Fruit fly (Drosophila melanogaster) whole organism, prepupa: ENCODE measurements around the gene Dr.

Experiments used
- CG10669 ChIP-seq: fragments of 200-800 bp; sonication (Bioruptor generic); optimal IDR thresholded peaks from 3 replicates; lab custom pipeline; 2018; ENCODE audit warnings: missing biosample characterization, mild to moderate bottlenecking, missing genetic modification characterization, moderate library complexity
- CG11762 ChIP-seq: fragments of 200-800 bp; sonication (Bioruptor generic); optimal IDR thresholded peaks from 3 replicates; lab custom pipeline; 2016; ENCODE audit warnings: missing biosample characterization, missing genetic modification characterization; ENCODE audit not compliant: insufficient read depth
- CG15336 ChIP-seq: fragments of 200-800 bp; sonication (Bioruptor generic); IDR thresholded peaks from 2 replicates; pipeline ENCODE4 v1.3.6; 2022; ENCODE audit warnings: missing biosample characterization, missing genetic modification characterization
- CG1621 ChIP-seq: fragments of 200-800 bp; sonication (Bioruptor generic); optimal IDR thresholded peaks from 3 replicates; lab custom pipeline; 2018; ENCODE audit warnings: missing biosample characterization, mild to moderate bottlenecking, missing genetic modification characterization
- CG16779 ChIP-seq: fragments of 200-800 bp; sonication (Bioruptor generic); optimal IDR thresholded peaks from 3 replicates; lab custom pipeline; 2017; ENCODE audit warnings: missing biosample characterization, mild to moderate bottlenecking, missing genetic modification characterization
- CG31627 ChIP-seq: fragments of 200-800 bp; sonication (Bioruptor generic); optimal IDR thresholded peaks from 3 replicates; lab custom pipeline; 2016; ENCODE audit warnings: missing biosample characterization, missing genetic modification characterization
- CG34406 ChIP-seq: fragments of 200-800 bp; sonication (Bioruptor generic); optimal IDR thresholded peaks from 3 replicates; lab custom pipeline; 2016; ENCODE audit warnings: missing biosample characterization, missing genetic modification characterization
- CG4318 ChIP-seq: fragments of 200-800 bp; sonication (Bioruptor generic); optimal IDR thresholded peaks from 3 replicates; lab custom pipeline; 2017; ENCODE audit warnings: missing biosample characterization, mild to moderate bottlenecking, missing genetic modification characterization
- CG6163 ChIP-seq: fragments of 200-800 bp; sonication (Bioruptor generic); IDR thresholded peaks from 3 replicates; pipeline ENCODE4 v1.3.6; 2022; ENCODE audit warnings: missing biosample characterization, missing genetic modification characterization
- CG6792 ChIP-seq: fragments of 200-800 bp; sonication (Bioruptor generic); optimal IDR thresholded peaks from 3 replicates; lab custom pipeline; 2016; ENCODE audit warnings: missing biosample characterization, missing genetic modification characterization
- CG6808 ChIP-seq: fragments of 200-800 bp; sonication (Bioruptor generic); optimal IDR thresholded peaks from 3 replicates; lab custom pipeline; 2017; ENCODE audit warnings: missing biosample characterization, missing genetic modification characterization, mild to moderate bottlenecking, moderate library complexity, missing genetic modification reagents
- CG7368 ChIP-seq: fragments of 200-800 bp; sonication (Bioruptor generic); optimal IDR thresholded peaks from 3 replicates; lab custom pipeline; 2016; ENCODE audit warnings: missing biosample characterization, missing genetic modification characterization
- CG8119 ChIP-seq: fragments of 200-800 bp; sonication (Bioruptor generic); IDR thresholded peaks from 3 replicates; pipeline ENCODE4 v1.3.6; 2022; ENCODE audit warnings: missing biosample characterization, missing genetic modification characterization
- CG8319 ChIP-seq: fragments of 200-800 bp; sonication (Bioruptor generic); optimal IDR thresholded peaks from 3 replicates; lab custom pipeline; 2016; ENCODE audit warnings: missing biosample characterization, missing genetic modification characterization
- CG9139 ChIP-seq: fragments of 200-800 bp; sonication (Bioruptor generic); optimal IDR thresholded peaks from 3 replicates; lab custom pipeline; 2017; ENCODE audit warnings: missing biosample characterization, mild to moderate bottlenecking, missing genetic modification characterization
- Eip78C ChIP-seq: fragments of 200-800 bp; sonication (Bioruptor generic); peaks from one replicate; lab custom pipeline; 2016; ENCODE audit warnings: missing biosample characterization, missing genetic modification characterization
- Eip93F ChIP-seq: fragments of 200-800 bp; sonication (Bioruptor generic); optimal IDR thresholded peaks from 2 replicates; lab custom pipeline; 2016; ENCODE audit warnings: missing biosample characterization, mild to moderate bottlenecking, missing genetic modification characterization
- Ets21C ChIP-seq: fragments of 200-800 bp; sonication (Bioruptor generic); optimal IDR thresholded peaks from 3 replicates; lab custom pipeline; 2016; ENCODE audit warnings: missing biosample characterization, missing genetic modification characterization
- Ets96B ChIP-seq: fragments of 200-800 bp; optimal IDR thresholded peaks from 2 replicates; lab custom pipeline; 2019; ENCODE audit warnings: missing biosample characterization, mild to moderate bottlenecking, missing genetic modification characterization, moderate library complexity
- Hr38 ChIP-seq: sonication (Bioruptor generic); optimal IDR thresholded peaks from 2 replicates; lab custom pipeline; 2016; ENCODE audit warnings: missing biosample characterization, missing genetic modification characterization
- Hr39 ChIP-seq: fragments of 200-800 bp; sonication (Bioruptor generic); optimal IDR thresholded peaks from 2 replicates; lab custom pipeline; 2016; ENCODE audit warnings: missing biosample characterization, missing genetic modification characterization
- Hr4 ChIP-seq: fragments of 200-800 bp; sonication (Bioruptor generic); optimal IDR thresholded peaks from 3 replicates; lab custom pipeline; 2016; ENCODE audit warnings: missing biosample characterization, missing genetic modification characterization
- Met ChIP-seq: fragments of 200-800 bp; sonication (Bioruptor generic); optimal IDR thresholded peaks from 3 replicates; lab custom pipeline; 2016; ENCODE audit warnings: missing biosample characterization, missing genetic modification characterization
- Smox ChIP-seq: fragments of 200-800 bp; sonication (Bioruptor generic); optimal IDR thresholded peaks from 3 replicates; lab custom pipeline; 2016; ENCODE audit warnings: missing biosample characterization, missing genetic modification characterization
- Sox102F ChIP-seq: fragments of 200-800 bp; sonication (Bioruptor generic); optimal IDR thresholded peaks from 2 replicates; lab custom pipeline; 2016; ENCODE audit warnings: missing biosample characterization, mild to moderate bottlenecking, missing genetic modification characterization
- Sox15 ChIP-seq: fragments of 200-800 bp; sonication (Bioruptor generic); optimal IDR thresholded peaks from 3 replicates; lab custom pipeline; 2016; ENCODE audit warnings: missing biosample characterization, missing genetic modification characterization
- cyc ChIP-seq: fragments of 200-800 bp; sonication (Bioruptor generic); optimal IDR thresholded peaks from 3 replicates; lab custom pipeline; 2016; ENCODE audit warnings: missing biosample characterization, missing genetic modification characterization
- dac ChIP-seq: fragments of 200-800 bp; sonication (Bioruptor generic); optimal IDR thresholded peaks from 2 replicates; lab custom pipeline; 2017; ENCODE audit warnings: missing biosample characterization, mild to moderate bottlenecking, missing genetic modification characterization
- dsx ChIP-seq: fragments of 200-800 bp; optimal IDR thresholded peaks from 3 replicates; lab custom pipeline; 2019; ENCODE audit warnings: missing biosample characterization, mild to moderate bottlenecking, missing genetic modification characterization, moderate library complexity; ENCODE audit not compliant: poor library complexity, severe bottlenecking
- eg ChIP-seq: fragments of 200-800 bp; sonication (Bioruptor generic); IDR thresholded peaks from 3 replicates; pipeline ENCODE4 v1.3.6; 2022; ENCODE audit warnings: missing biosample characterization, missing genetic modification characterization
- esn ChIP-seq: fragments of 200-800 bp; sonication (Bioruptor generic); optimal IDR thresholded peaks from 2 replicates; lab custom pipeline; 2016; ENCODE audit warnings: missing biosample characterization, mild to moderate bottlenecking, missing genetic modification characterization, moderate library complexity
- fd59A ChIP-seq: fragments of 200-800 bp; sonication (Bioruptor generic); optimal IDR thresholded peaks from 2 replicates; lab custom pipeline; 2017; ENCODE audit warnings: missing biosample characterization, mild to moderate bottlenecking, missing genetic modification characterization, missing genetic modification reagents
- fd85E ChIP-seq: fragments of 200-800 bp; sonication (Bioruptor generic); optimal IDR thresholded peaks from 3 replicates; lab custom pipeline; 2016; ENCODE audit warnings: missing biosample characterization, missing genetic modification characterization
- fkh ChIP-seq: fragments of 200-800 bp; sonication (Bioruptor generic); optimal IDR thresholded peaks from 3 replicates; lab custom pipeline; 2017; ENCODE audit warnings: missing biosample characterization, mild to moderate bottlenecking, missing genetic modification characterization, moderate library complexity
- lz ChIP-seq: fragments of 200-800 bp; sonication (Bioruptor generic); optimal IDR thresholded peaks from 3 replicates; lab custom pipeline; 2016; ENCODE audit warnings: missing biosample characterization, missing genetic modification characterization
- net ChIP-seq: fragments of 200-800 bp; sonication (Bioruptor generic); optimal IDR thresholded peaks from 3 replicates; lab custom pipeline; 2016; ENCODE audit warnings: missing biosample characterization, missing genetic modification characterization
- salr ChIP-seq, 2 experiments: fragments of 200-800 bp; sonication (Bioruptor generic); optimal IDR thresholded peaks; 3 replicates each; lab custom pipeline; 2016 to 2018; ENCODE audit warnings: missing biosample characterization in 2 of 2, missing genetic modification characterization in 2 of 2, mild to moderate bottlenecking in 1 of 2
- ss ChIP-seq, 2 experiments: fragments of 200-800 bp; sonication (Bioruptor generic); optimal IDR thresholded peaks; 2 replicates in 1 of 2; 3 replicates in 1 of 2; lab custom pipeline; 2017 to 2018; ENCODE audit warnings: mild to moderate bottlenecking in 2 of 2, missing biosample characterization in 2 of 2, missing genetic modification characterization in 2 of 2, moderate library complexity in 1 of 2
- svp ChIP-seq: fragments of 200-800 bp; sonication (Bioruptor generic); peaks from one replicate; lab custom pipeline; 2016; ENCODE audit warnings: missing biosample characterization, missing genetic modification characterization

Gene Dr

dm6 chr3R:29546418-29546817 lies 9.8 kb upstream of the Dr start:
- TF ChIP-seq CG4318 (GFP tag; lab: Kevin White, UChicago): no peak
- TF ChIP-seq dac: no peak
- no peak for TF ChIP-seq dsx (GFP tag; lab: Kevin White, UChicago)
- no peak for TF ChIP-seq ss (GFP tag; optimal IDR thresholded peaks at IDR 0.05; lab: Kevin White, UChicago)
- no peak for TF ChIP-seq Ets21C (GFP tag; lab: Kevin White, UChicago)
- TF ChIP-seq svp (GFP tag; lab: Kevin White, UChicago): no peak
- TF ChIP-seq CG8119 (GFP tag; lab: Robert Waterston, UW): no peak
- no peak for TF ChIP-seq CG15336 (GFP tag; lab: Robert Waterston, UW)
- TF ChIP-seq esn (GFP tag; lab: Kevin White, UChicago): no peak
- TF ChIP-seq CG16779 (tag; lab: Kevin White, UChicago): no peak
- no peak for TF ChIP-seq salr (GFP tag; optimal IDR thresholded peaks at IDR 0.05; lab: Kevin White, UChicago)
- no peak for TF ChIP-seq CG7368 (GFP tag; lab: Kevin White, UChicago)

- TF ChIP-seq Eip78C (GFP tag; lab: Kevin White, UChicago): peak; percentile 10
- no peak for TF ChIP-seq CG10669 (GFP tag; lab: Kevin White, UChicago)
Measured at dm6 chr3R:29547182-29547979, 8.8 kb upstream of the Dr start.

dm6 chr3R:29547983-29548382 lies 8.2 kb upstream of the Dr start:
- no peak for TF ChIP-seq CG1621 (tag; lab: Kevin White, UChicago)
- no peak for TF ChIP-seq CG15336 (GFP tag; lab: Robert Waterston, UW)
- no peak for TF ChIP-seq svp (GFP tag; lab: Kevin White, UChicago)
- TF ChIP-seq CG8319: no peak
- no peak for TF ChIP-seq fd59A (GFP tag; lab: Kevin White, UChicago)
- no peak for TF ChIP-seq net (GFP tag; lab: Kevin White, UChicago)
- no peak for TF ChIP-seq eg (GFP tag; lab: Robert Waterston, UW)
- no peak for TF ChIP-seq Ets96B (tag; lab: Kevin White, UChicago)
- no peak for TF ChIP-seq Hr38
- no peak for TF ChIP-seq ss (GFP tag; optimal IDR thresholded peaks at IDR 0.05; lab: Kevin White, UChicago)
- no peak for TF ChIP-seq Hr4 (GFP tag; lab: Kevin White, UChicago)
- no peak for TF ChIP-seq Hr39
- no peak for TF ChIP-seq salr (GFP tag; optimal IDR thresholded peaks at IDR 0.05; lab: Kevin White, UChicago)
- no peak for TF ChIP-seq CG8119 (GFP tag; lab: Robert Waterston, UW)

dm6 chr3R:29548751-29549150 lies 7.4 kb upstream of the Dr start:
- no peak for TF ChIP-seq cyc (GFP tag; lab: Kevin White, UChicago)
- TF ChIP-seq CG9139 (GFP tag; lab: Kevin White, UChicago): no peak
- no peak for TF ChIP-seq CG31627 (GFP tag; lab: Kevin White, UChicago)
- TF ChIP-seq fkh (GFP tag; lab: Kevin White, UChicago): peak; percentile 82

- TF ChIP-seq Smox (GFP tag; lab: Kevin White, UChicago): no peak
- TF ChIP-seq fkh (GFP tag; lab: Kevin White, UChicago): no peak
- no peak for TF ChIP-seq Hr38
- TF ChIP-seq CG11762 (GFP tag; lab: Kevin White, UChicago): no peak
- no peak for TF ChIP-seq Eip78C (GFP tag; lab: Kevin White, UChicago)
- no peak for TF ChIP-seq Hr39
- no peak for TF ChIP-seq CG6792
Measured at dm6 chr3R:29549157-29549556, 7.0 kb upstream of the Dr start.

- peak; percentile 31 for TF ChIP-seq Met (GFP tag; lab: Kevin White, UChicago)
- peak; percentile 19 for TF ChIP-seq CG31627 (GFP tag; lab: Kevin White, UChicago)
- peak; percentile 52 for TF ChIP-seq svp (GFP tag; lab: Kevin White, UChicago)
- no peak for TF ChIP-seq CG34406
- TF ChIP-seq CG15336 (GFP tag; lab: Robert Waterston, UW): no peak
- TF ChIP-seq fd59A (GFP tag; lab: Kevin White, UChicago): peak; percentile 26
- peak; percentile 67 for TF ChIP-seq Eip78C (GFP tag; lab: Kevin White, UChicago)
- TF ChIP-seq lz: peak; percentile 25
- TF ChIP-seq Eip93F (GFP tag; lab: Kevin White, UChicago): no peak
- TF ChIP-seq CG9139 (GFP tag; lab: Kevin White, UChicago): no peak
- peak; percentile 10 for TF ChIP-seq CG6808 (GFP tag; lab: Kevin White, UChicago)
- TF ChIP-seq Sox15 (GFP tag; lab: Kevin White, UChicago): no peak
- peak; percentile 63; the same call in 2 of the 3 replicates for TF ChIP-seq CG6163 (GFP tag; lab: Robert Waterston, UW)
- no peak for TF ChIP-seq CG16779 (tag; lab: Kevin White, UChicago)
- TF ChIP-seq esn (GFP tag; lab: Kevin White, UChicago): peak; percentile 32
- no peak for TF ChIP-seq Hr4 (GFP tag; lab: Kevin White, UChicago)
- TF ChIP-seq fd85E (GFP tag; lab: Kevin White, UChicago): no peak
- TF ChIP-seq ss (GFP tag; optimal IDR thresholded peaks at IDR 0.05; lab: Kevin White, UChicago): no peak
- TF ChIP-seq Sox102F (GFP tag; lab: Kevin White, UChicago): no peak
Measured at dm6 chr3R:29549945-29550344, 6.2 kb upstream of the Dr start.
